Worm (Caenorhabditis elegans): ENCODE results near the gene erh-1.

- TF ChIP-seq zag-1 (tag; optimal IDR thresholded peaks at IDR 0.05) (no peak), tag-97 (GFP tag; IDR thresholded peaks at IDR 0.05) (no peak), mep-1 (tag; optimal IDR thresholded peaks at IDR 0.05) (no peak), zfp-3 (GFP tag; conservative IDR thresholded peaks at IDR 0.05) (no peak), unc-130 (GFP tag; optimal IDR thresholded peaks at IDR 0.05) (no peak), ces-1 (GFP tag; optimal IDR thresholded peaks at IDR 0.05) (no peak)
These were observed 32.2 kb downstream of the erh-1 start, which contains the start of gene F25D1.5 for ce11 chrV:10546749-10547148.

Data from whole organism, L4 larva.